Worm (Caenorhabditis elegans): Measurements from ENCODE around the gene H11L12.1.

DNA sequence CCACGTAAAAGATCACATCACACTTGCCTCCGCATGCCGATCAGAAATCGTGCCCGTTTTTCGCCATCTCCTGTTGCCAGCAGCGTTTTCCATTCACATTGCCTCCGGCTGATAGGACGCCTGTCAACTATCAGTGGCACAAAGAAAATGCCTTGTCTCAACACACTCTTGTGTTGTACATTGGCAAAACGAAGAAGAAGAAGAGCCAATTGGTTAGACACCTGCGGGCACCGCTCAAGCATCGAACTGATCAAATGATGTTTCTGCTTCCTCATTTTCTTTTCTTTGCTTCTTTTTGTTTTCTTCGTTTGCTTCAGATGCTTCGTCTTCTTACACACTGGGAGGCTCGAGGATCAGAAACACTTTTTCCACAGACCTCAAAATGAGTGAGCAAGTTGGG is 44.2 kb downstream of the H11L12.1 start:
- TF ChIP-seq tra-4 (tag; optimal IDR thresholded peaks at IDR 0.05) = no peak
- TF ChIP-seq tbx-37 (GFP tag; conservative IDR thresholded peaks at IDR 0.05) = no peak
- no peak for TF ChIP-seq ama-1 (optimal IDR thresholded peaks at IDR 0.05)
